Fruit fly (Drosophila melanogaster) whole organism, embryonic: ENCODE results near the gene Snx3.
A peak's percentile ranks its signal among the peaks of the same experiment; 100 is the strongest.

ENCODE experiments used
- Adf1 ChIP-seq: fragments of 200-800 bp; sonication (Bioruptor generic); IDR thresholded peaks from 2 replicates; pipeline ENCODE4 v1.3.6; 2022; ENCODE audit warnings: missing biosample characterization, missing genetic modification characterization
- Atf-2 ChIP-seq: fragments of 200-800 bp; sonication (Bioruptor generic); optimal IDR thresholded peaks from 2 replicates; lab custom pipeline; 2016; ENCODE audit warnings: missing biosample characterization, missing genetic modification characterization
- Bdp1 ChIP-seq: fragments of 200-800 bp; sonication (Bioruptor generic); optimal IDR thresholded peaks from 3 replicates; lab custom pipeline; 2016; ENCODE audit warnings: missing biosample characterization, missing genetic modification characterization
- BtbVII ChIP-seq: fragments of 200-800 bp; sonication (Bioruptor generic); optimal IDR thresholded peaks from 3 replicates; lab custom pipeline; 2017; ENCODE audit warnings: missing biosample characterization, mild to moderate bottlenecking, missing genetic modification characterization
- CG10209 ChIP-seq: fragments of 200-800 bp; sonication (Bioruptor generic); optimal IDR thresholded peaks from 3 replicates; lab custom pipeline; 2017; ENCODE audit warnings: missing biosample characterization, mild to moderate bottlenecking, missing genetic modification characterization, missing genetic modification reagents
- CG10274 ChIP-seq: fragments of 200-800 bp; sonication (Bioruptor generic); optimal IDR thresholded peaks from 3 replicates; lab custom pipeline; 2017; ENCODE audit warnings: missing biosample characterization, mild to moderate bottlenecking, missing genetic modification characterization
- CG10366 ChIP-seq: fragments of 200-800 bp; sonication (Bioruptor generic); IDR thresholded peaks from 2 replicates; pipeline ENCODE4 v1.3.6; 2022; ENCODE audit warnings: missing biosample characterization, missing genetic modification characterization
- CG10431 ChIP-seq: fragments of 200-800 bp; sonication (Bioruptor generic); optimal IDR thresholded peaks from 3 replicates; lab custom pipeline; 2018; ENCODE audit warnings: missing biosample characterization, mild to moderate bottlenecking, missing genetic modification characterization
- CG10979 ChIP-seq: fragments of 200-800 bp; sonication (Bioruptor generic); optimal IDR thresholded peaks from 2 replicates; lab custom pipeline; 2018; ENCODE audit warnings: missing biosample characterization, mild to moderate bottlenecking, missing genetic modification characterization, moderate library complexity
- CG12219 ChIP-seq: fragments of 200-800 bp; sonication (Bioruptor generic); optimal IDR thresholded peaks from 3 replicates; lab custom pipeline; 2018; ENCODE audit warnings: missing biosample characterization, mild to moderate bottlenecking, missing genetic modification characterization
- CG13624 ChIP-seq: fragments of 200-800 bp; sonication (Bioruptor generic); optimal IDR thresholded peaks from 2 replicates; lab custom pipeline; 2016; ENCODE audit warnings: missing biosample characterization, missing genetic modification characterization
- CG16813 ChIP-seq: fragments of 200-800 bp; sonication (Bioruptor generic); IDR thresholded peaks from 3 replicates; pipeline ENCODE4 v1.3.6; 2022; ENCODE audit warnings: missing biosample characterization, missing genetic modification characterization; ENCODE audit not compliant: partially characterized antibody
- CG17359 ChIP-seq: fragments of 200-800 bp; sonication (Bioruptor generic); optimal IDR thresholded peaks from 3 replicates; lab custom pipeline; 2018; ENCODE audit warnings: missing biosample characterization, mild to moderate bottlenecking, missing genetic modification characterization, moderate library complexity
- CG17829 ChIP-seq: fragments of 200-800 bp; optimal IDR thresholded peaks from 2 replicates; lab custom pipeline; 2019; ENCODE audit warnings: missing biosample characterization, mild to moderate bottlenecking, missing genetic modification characterization, moderate library complexity
- CG18011 ChIP-seq: fragments of 200-800 bp; sonication (Bioruptor generic); optimal IDR thresholded peaks from 2 replicates; lab custom pipeline; 2017; ENCODE audit warnings: missing biosample characterization, missing genetic modification characterization, mild to moderate bottlenecking, moderate library complexity, missing genotype
- CG18599 ChIP-seq: fragments of 200-800 bp; sonication (Bioruptor generic); optimal IDR thresholded peaks from 3 replicates; lab custom pipeline; 2017; ENCODE audit warnings: missing biosample characterization, missing genetic modification characterization, mild to moderate bottlenecking, moderate library complexity, missing genetic modification reagents
- CG2129 ChIP-seq: fragments of 200-800 bp; sonication (Bioruptor generic); IDR thresholded peaks from 2 replicates; pipeline ENCODE4 v1.3.6; 2022; ENCODE audit warnings: missing biosample characterization, missing genetic modification characterization; ENCODE audit not compliant: partially characterized antibody
- CG2199 ChIP-seq: fragments of 200-800 bp; sonication (Bioruptor generic); IDR thresholded peaks from 3 replicates; pipeline ENCODE4 v1.3.6; 2022; ENCODE audit warnings: missing biosample characterization, missing genetic modification characterization
- CG32772 ChIP-seq: fragments of 200-800 bp; sonication (Bioruptor generic); IDR thresholded peaks from 2 replicates; pipeline ENCODE4 v1.3.6; 2022; ENCODE audit warnings: missing biosample characterization, missing genetic modification characterization
- CG34224 ChIP-seq: fragments of 200-800 bp; sonication (Bioruptor generic); IDR thresholded peaks from 3 replicates; pipeline ENCODE4 v1.3.6; 2022; ENCODE audit warnings: missing biosample characterization, missing genetic modification characterization; ENCODE audit not compliant: partially characterized antibody
- CG4328 ChIP-seq: fragments of 200-800 bp; sonication (Bioruptor generic); optimal IDR thresholded peaks from 3 replicates; lab custom pipeline; 2017; ENCODE audit warnings: missing biosample characterization, missing genetic modification reagents, missing genetic modification characterization
- CG43689 ChIP-seq: fragments of 200-800 bp; sonication (Bioruptor generic); IDR thresholded peaks from 2 replicates; pipeline ENCODE4 v1.3.6; 2022; ENCODE audit warnings: missing biosample characterization, missing genetic modification characterization
- CG4820 ChIP-seq: fragments of 200-800 bp; sonication (Bioruptor generic); optimal IDR thresholded peaks from 3 replicates; lab custom pipeline; 2016; ENCODE audit warnings: missing biosample characterization, missing genetic modification characterization
- CG6854 ChIP-seq: fragments of 200-800 bp; sonication (Bioruptor generic); optimal IDR thresholded peaks from 3 replicates; lab custom pipeline; 2017; ENCODE audit warnings: missing biosample characterization, mild to moderate bottlenecking, missing genetic modification characterization
- CG8388 ChIP-seq: fragments of 200-800 bp; sonication (Bioruptor generic); optimal IDR thresholded peaks from 2 replicates; lab custom pipeline; 2019; ENCODE audit warnings: missing biosample characterization, mild to moderate bottlenecking, missing genetic modification characterization, moderate library complexity
- CG9797 ChIP-seq: fragments of 200-800 bp; sonication (Bioruptor generic); optimal IDR thresholded peaks from 3 replicates; lab custom pipeline; 2018; ENCODE audit warnings: missing biosample characterization, mild to moderate bottlenecking, missing genetic modification characterization
- D19B ChIP-seq: fragments of 200-800 bp; sonication (Bioruptor generic); optimal IDR thresholded peaks from 2 replicates; lab custom pipeline; 2017; ENCODE audit warnings: missing biosample characterization, mild to moderate bottlenecking, missing genetic modification characterization
- Deaf1 ChIP-seq: fragments of 200-800 bp; optimal IDR thresholded peaks from 3 replicates; lab custom pipeline; 2019; ENCODE audit warnings: missing biosample characterization, mild to moderate bottlenecking, missing genetic modification characterization, moderate library complexity
- E2f1 ChIP-seq: fragments of 200-800 bp; sonication (Bioruptor generic); IDR thresholded peaks from 2 replicates; pipeline ENCODE4 v1.3.6; 2022; ENCODE audit warnings: missing biosample characterization, missing genetic modification characterization
- Opbp ChIP-seq: fragments of 200-800 bp; sonication (Bioruptor generic); IDR thresholded peaks from 3 replicates; pipeline ENCODE4 v1.3.6; 2022; ENCODE audit warnings: missing biosample characterization, missing genetic modification characterization; ENCODE audit not compliant: partially characterized antibody
- Scr ChIP-seq: fragments of 200-800 bp; sonication (Bioruptor generic); IDR thresholded peaks from 2 replicates; pipeline ENCODE4 v1.3.6; 2022; ENCODE audit warnings: missing biosample characterization, missing genetic modification characterization; ENCODE audit not compliant: partially characterized antibody
- Side ChIP-seq: fragments of 200-800 bp; sonication (Bioruptor generic); optimal IDR thresholded peaks from 2 replicates; lab custom pipeline; 2016; ENCODE audit warnings: missing biosample characterization, missing genetic modification characterization
- Six4 ChIP-seq: fragments of 200-800 bp; sonication (Bioruptor generic); optimal IDR thresholded peaks from 2 replicates; lab custom pipeline; 2016; ENCODE audit warnings: missing biosample characterization, missing genetic modification characterization
- Sry-δ ChIP-seq: fragments of 200-800 bp; sonication (Bioruptor generic); optimal IDR thresholded peaks from 2 replicates; lab custom pipeline; 2016; ENCODE audit warnings: missing biosample characterization, missing genetic modification characterization
- Ssrp ChIP-seq: fragments of 200-800 bp; sonication (Bioruptor generic); optimal IDR thresholded peaks from 2 replicates; lab custom pipeline; 2018; ENCODE audit warnings: missing biosample characterization, mild to moderate bottlenecking, missing genetic modification characterization, moderate library complexity
- Xbp1 ChIP-seq: fragments of 200-800 bp; sonication (Bioruptor generic); optimal IDR thresholded peaks from 3 replicates; lab custom pipeline; 2016; ENCODE audit warnings: missing biosample characterization, mild to moderate bottlenecking, missing genetic modification characterization
- btn ChIP-seq: fragments of 200-800 bp; sonication (Bioruptor generic); optimal IDR thresholded peaks from 2 replicates; lab custom pipeline; 2016; ENCODE audit warnings: missing biosample characterization, missing genetic modification characterization
- cas ChIP-seq: fragments of 200-800 bp; sonication (Bioruptor generic); IDR thresholded peaks from 2 replicates; pipeline ENCODE4 v1.3.6; 2022; ENCODE audit warnings: missing biosample characterization, missing genetic modification characterization
- caup ChIP-seq: fragments of 200-800 bp; sonication (Bioruptor generic); optimal IDR thresholded peaks from 3 replicates; lab custom pipeline; 2017; ENCODE audit warnings: missing biosample characterization, mild to moderate bottlenecking, missing genetic modification characterization, moderate library complexity; ENCODE audit not compliant: severe bottlenecking
- ems ChIP-seq: fragments of 200-800 bp; sonication (Bioruptor generic); optimal IDR thresholded peaks from 3 replicates; lab custom pipeline; 2016; ENCODE audit warnings: missing biosample characterization, missing genetic modification characterization
- grn ChIP-seq: fragments of 200-800 bp; sonication (Bioruptor generic); optimal IDR thresholded peaks from 3 replicates; lab custom pipeline; 2017; ENCODE audit warnings: missing biosample characterization, missing genetic modification characterization
- hbn ChIP-seq: fragments of 200-800 bp; sonication (Bioruptor generic); IDR thresholded peaks from 2 replicates; pipeline ENCODE4 v1.3.6; 2022; ENCODE audit warnings: missing biosample characterization, missing genetic modification characterization; ENCODE audit not compliant: partially characterized antibody
- ken ChIP-seq: fragments of 200-800 bp; sonication (Bioruptor generic); IDR thresholded peaks from 3 replicates; pipeline ENCODE4 v1.3.6; 2022; ENCODE audit warnings: missing biosample characterization, missing genetic modification characterization
- lab ChIP-seq: fragments of 200-800 bp; sonication (Bioruptor generic); optimal IDR thresholded peaks from 3 replicates; lab custom pipeline; 2017; ENCODE audit warnings: missing biosample characterization, missing genetic modification characterization, mild to moderate bottlenecking, moderate library complexity, missing genetic modification reagents
- lmd ChIP-seq: fragments of 200-800 bp; sonication (Bioruptor generic); IDR thresholded peaks from 2 replicates; pipeline ENCODE4 v1.3.6; 2022; ENCODE audit warnings: missing biosample characterization, missing genetic modification characterization
- pb ChIP-seq: fragments of 200-800 bp; sonication (Bioruptor generic); optimal IDR thresholded peaks from 3 replicates; lab custom pipeline; 2016; ENCODE audit warnings: missing biosample characterization, missing genetic modification characterization
- schlank ChIP-seq: fragments of 200-800 bp; sonication (Bioruptor generic); optimal IDR thresholded peaks from 2 replicates; lab custom pipeline; 2018; ENCODE audit warnings: missing biosample characterization, mild to moderate bottlenecking, missing genetic modification characterization
- slbo ChIP-seq: fragments of 200-800 bp; sonication (Bioruptor generic); IDR thresholded peaks from 2 replicates; pipeline ENCODE4 v1.3.6; 2022; ENCODE audit warnings: missing biosample characterization, missing genetic modification characterization
- toy ChIP-seq: fragments of 200-800 bp; sonication (Bioruptor generic); IDR thresholded peaks from 2 replicates; pipeline ENCODE4 v1.3.6; 2022; ENCODE audit warnings: missing biosample characterization, missing genetic modification characterization
- unc-4 ChIP-seq: fragments of 200-800 bp; sonication (Bioruptor generic); IDR thresholded peaks from 2 replicates; pipeline ENCODE4 v1.3.6; 2022; ENCODE audit warnings: missing biosample characterization, missing genetic modification characterization; ENCODE audit not compliant: partially characterized antibody

Gene Snx3

dm6 chr3R:12627691-12628148 is at the start of gene Snx3, which contains the start of gene Vha55 (continued):
- TF ChIP-seq BtbVII (GFP tag; lab: Kevin White, UChicago) (peak; percentile 44), CG10979 (tag; lab: Kevin White, UChicago) (peak; percentile 7), CG9797 (GFP tag; lab: Kevin White, UChicago) (peak; percentile 95), CG13624 (GFP tag; lab: Kevin White, UChicago) (peak; percentile 88), CG17829 (tag; lab: Kevin White, UChicago) (peak; percentile 82), CG10431 (GFP tag; lab: Kevin White, UChicago) (no peak), CG2129 (GFP tag; lab: Robert Waterston, UW) (no peak), Side (GFP tag; lab: Kevin White, UChicago) (peak; percentile 72), Scr (GFP tag; lab: Robert Waterston, UW) (no peak), CG8388 (GFP tag; lab: Kevin White, UChicago) (no peak), Opbp (GFP tag; lab: Robert Waterston, UW) (no peak), CG2199 (GFP tag; lab: Robert Waterston, UW) (no peak), CG12219 (GFP tag; lab: Kevin White, UChicago) (no peak), Adf1 (GFP tag; lab: Robert Waterston, UW) (no peak), CG16813 (GFP tag; lab: Robert Waterston, UW) (no peak), ken (GFP tag; lab: Robert Waterston, UW) (no peak), CG10209 (GFP tag; lab: Kevin White, UChicago) (peak; percentile 55), pb (GFP tag; lab: Kevin White, UChicago) (peak; percentile 73), CG34224 (no peak), caup (GFP tag; lab: Kevin White, UChicago) (peak; percentile 78), lab (GFP tag; lab: Kevin White, UChicago) (peak; percentile 86), CG32772 (GFP tag; lab: Robert Waterston, UW) (no peak), CG17359 (tag; lab: Kevin White, UChicago) (peak; percentile 50), unc-4 (GFP tag; lab: Robert Waterston, UW) (no peak), grn (GFP tag; lab: Kevin White, UChicago) (no peak), ems (GFP tag; lab: Kevin White, UChicago) (peak; percentile 66), CG6854 (GFP tag; lab: Kevin White, UChicago) (no peak), CG10366 (no peak), cas (GFP tag; lab: Robert Waterston, UW) (no peak), CG4328 (no peak), toy (no peak), Xbp1 (GFP tag; lab: Kevin White, UChicago) (peak; percentile 89), btn (no peak), Atf-2 (GFP tag; lab: Kevin White, UChicago) (peak; percentile 55), Ssrp (tag; lab: Kevin White, UChicago) (no peak), D19B (GFP tag; lab: Kevin White, UChicago) (no peak), Deaf1 (tag; lab: Kevin White, UChicago) (no peak), E2f1 (GFP tag; lab: Robert Waterston, UW) (no peak), Sry-δ (peak; percentile 97), Bdp1 (GFP tag; lab: Kevin White, UChicago) (peak; percentile 75), CG4820 (GFP tag; lab: Kevin White, UChicago) (peak; percentile 68), hbn (GFP tag; lab: Robert Waterston, UW) (no peak), schlank (tag; lab: Kevin White, UChicago) (no peak), CG18011 (GFP tag; lab: Kevin White, UChicago) (peak; percentile 56), CG43689 (GFP tag; lab: Robert Waterston, UW) (no peak), slbo (GFP tag; lab: Robert Waterston, UW) (no peak), CG10274 (GFP tag; lab: Kevin White, UChicago) (no peak), CG18599 (peak; percentile 83), Six4 (peak; percentile 20), lmd (no peak)
